Fruit fly (Drosophila melanogaster): ENCODE measurements around the gene SdicA.
"Not testable (repeated sequence)": the region's sequence is repeated elsewhere in the genome, so short reads cannot be mapped to it uniquely, and the experiment has no call there.

The SdicA gene

DNA sequence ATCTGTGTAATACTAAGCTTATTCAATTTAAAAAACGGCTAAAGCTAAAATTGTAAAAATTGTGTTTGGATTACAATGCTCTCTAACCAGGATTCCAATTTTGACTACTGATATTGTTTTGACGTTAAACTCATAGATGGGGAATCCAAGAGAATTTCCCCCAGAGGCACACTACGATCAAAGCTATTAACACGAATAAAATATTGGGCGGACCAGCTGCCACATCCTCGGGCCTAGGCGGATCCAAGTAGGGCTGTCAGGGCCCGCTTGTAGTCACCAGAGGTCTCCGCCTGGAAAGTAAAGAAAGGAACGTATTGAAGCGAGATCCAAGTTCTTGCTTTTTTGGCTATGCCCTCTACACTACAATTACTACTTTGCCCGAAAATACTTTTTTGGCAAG lies 7.6 kb downstream of the SdicA start, which contains the start of gene Sdic3:
Sdic3 (minus strand) TSS at position 101 of the 400 bp plus-strand sequence.
- TF ChIP-seq noc (tag; optimal IDR thresholded peaks at IDR 0.05), result not testable (repeated sequence)

DNA sequence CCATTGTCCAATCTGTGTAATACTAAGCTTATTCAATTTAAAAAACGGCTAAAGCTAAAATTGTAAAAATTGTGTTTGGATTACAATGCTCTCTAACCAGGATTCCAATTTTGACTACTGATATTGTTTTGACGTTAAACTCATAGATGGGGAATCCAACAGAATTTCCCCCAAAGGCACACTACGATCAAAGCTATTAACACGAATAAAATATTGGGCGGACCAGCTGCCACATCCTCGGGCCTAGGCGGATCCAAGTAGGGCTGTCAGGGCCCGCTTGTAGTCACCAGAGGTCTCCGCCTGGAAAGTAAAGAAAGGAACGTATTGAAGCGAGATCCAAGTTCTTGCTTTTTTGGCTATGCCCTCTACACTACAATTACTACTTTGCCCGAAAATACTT lies 15.3 kb downstream of the SdicA start, which contains the start of gene Sdic2:
Sdic2 (minus strand) TSS at position 101 of the 400 bp plus-strand sequence.
- not testable (repeated sequence) for TF ChIP-seq noc (tag; optimal IDR thresholded peaks at IDR 0.05)

- TF ChIP-seq noc (tag; optimal IDR thresholded peaks at IDR 0.05), result not testable (repeated sequence)
These were observed 23.2 kb downstream of the SdicA start, which contains the start of gene Sdic1 for dm6 chrX:20178538-20178937. TSS of gene Sdic1 (minus strand) at chrX:20178638.

DNA sequence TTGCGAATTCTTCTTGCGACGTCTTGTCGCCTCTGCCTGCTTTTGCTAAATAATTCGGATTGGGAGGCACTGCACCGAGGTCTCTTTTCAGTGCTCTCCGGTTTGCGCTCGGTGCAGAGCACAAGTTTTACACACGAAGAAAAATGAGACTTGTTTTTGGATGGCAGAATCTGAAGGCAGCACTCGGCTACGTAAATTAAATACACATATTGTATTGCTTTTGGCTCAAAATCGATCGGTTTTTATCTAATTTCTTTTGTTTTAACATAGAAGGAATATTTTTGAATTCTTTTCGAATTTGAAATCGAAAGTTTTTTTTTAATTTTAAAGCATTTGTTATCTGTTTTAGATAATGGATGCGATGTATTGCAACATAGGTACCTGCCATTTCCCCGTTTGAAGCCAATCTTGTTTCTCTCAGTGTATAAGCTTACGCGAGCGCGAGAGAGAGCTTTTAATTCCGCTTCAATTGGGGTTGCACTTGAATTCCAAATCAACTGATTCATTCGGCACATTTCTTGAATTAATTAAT lies 28.2 kb downstream of the SdicA start, which contains the start of gene AnxB10:
AnxB10 (minus strand) TSS at position 51 of the 532 bp plus-strand sequence.
- peak; percentile 38 for TF ChIP-seq noc (tag; optimal IDR thresholded peaks at IDR 0.05)

dm6 chrX:20169898-20170297 lies 31.8 kb downstream of the SdicA start, which contains the start of the genes CG9581 and CG9578:
TSS of gene CG9581 (minus strand) at chrX:20169981.
TSS of gene CG9578 (plus strand) at chrX:20170222.
- TF ChIP-seq noc (tag; optimal IDR thresholded peaks at IDR 0.05), result no peak

dm6 chrX:20166484-20167038 lies 35.2 kb downstream of the SdicA start, which contains the start of gene CG9577:
TSS of gene CG9577 (plus strand) at chrX:20166673.
- TF ChIP-seq noc (tag; optimal IDR thresholded peaks at IDR 0.05), result no peak

dm6 chrX:20165773-20166412 lies 35.8 kb downstream of the SdicA start, which contains the start of gene Phf7:
TSS of gene Phf7 (minus strand) at chrX:20165830.
- TF ChIP-seq noc (tag; optimal IDR thresholded peaks at IDR 0.05), result no peak

- TF ChIP-seq noc (tag; optimal IDR thresholded peaks at IDR 0.05), result no peak
These were observed 39.1 kb downstream of the SdicA start for dm6 chrX:20162586-20162985.

- TF ChIP-seq noc (tag; optimal IDR thresholded peaks at IDR 0.05), result no peak
These were observed 42.0 kb downstream of the SdicA start, which contains the start of gene Rab35 for dm6 chrX:20159679-20160140. TSS of gene Rab35 (minus strand) at chrX:20159872.

DNA sequence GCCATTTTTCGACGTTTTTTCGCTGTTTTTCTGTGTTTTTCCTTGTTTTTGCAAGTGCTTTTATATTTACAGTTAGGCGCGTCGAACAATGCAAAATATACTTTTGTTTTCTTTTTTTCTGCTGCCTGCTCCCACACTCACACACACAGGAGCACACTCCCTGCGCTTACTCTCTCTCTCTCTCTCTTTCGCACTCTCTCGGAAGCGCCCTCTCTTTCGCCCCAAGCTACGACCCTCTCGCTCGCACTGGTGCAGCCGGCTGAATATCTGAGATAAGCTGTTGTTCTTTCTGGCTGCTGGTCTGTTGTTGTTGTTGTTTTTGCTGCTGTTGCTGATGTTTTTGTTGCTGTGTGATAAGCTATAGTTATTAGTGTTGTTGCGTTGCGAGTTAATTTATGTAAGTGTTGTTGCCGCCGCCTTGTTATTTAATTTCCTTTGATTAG lies 42.8 kb downstream of the SdicA start:
- TF ChIP-seq noc (tag; optimal IDR thresholded peaks at IDR 0.05), result peak; percentile 24

DNA sequence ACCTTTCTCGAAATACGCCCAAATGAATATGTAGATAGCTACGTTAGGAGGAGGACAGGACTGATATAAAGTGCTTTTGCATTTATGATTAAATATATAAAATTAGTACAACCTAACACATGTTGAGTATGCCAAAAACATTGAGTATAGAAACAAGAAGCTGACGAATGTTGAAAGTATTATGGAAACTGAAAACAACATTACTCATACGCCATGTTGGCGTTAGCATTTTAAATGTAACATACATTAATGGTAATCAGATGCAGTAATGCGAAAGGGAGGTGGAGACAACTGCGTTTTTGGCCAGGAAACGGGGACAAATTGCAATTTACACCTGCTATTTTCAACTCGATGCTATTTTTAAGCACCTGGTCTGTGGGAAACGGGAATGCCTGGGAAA lies 43.2 kb downstream of the SdicA start:
- TF ChIP-seq noc (tag; optimal IDR thresholded peaks at IDR 0.05), result no peak

- no peak for TF ChIP-seq noc (tag; optimal IDR thresholded peaks at IDR 0.05)
These were observed 45.8 kb downstream of the SdicA start for dm6 chrX:20155947-20156346.

dm6 chrX:20147693-20148174 lies 54.0 kb downstream of the SdicA start, which contains the start of gene aspr:
TSS of gene aspr (plus strand) at chrX:20148124.
- no peak for TF ChIP-seq noc (tag; optimal IDR thresholded peaks at IDR 0.05)

Data from whole organism, larva.